Comparison of ENCODE assay signal across 1 fruit fly cellular context in genomic region chr3R:23723381-23724034, dm6.
TF ChIP-seq lines count a peak whose summit lies in the region.

No protein-coding gene starts in this region.

TF ChIP-seq in whole organism, embryonic, 481 proteins besides CTCF, POLR2A, EP300 and RAD21 (continued from another document):
- TF ChIP-seq kni (GFP tag; optimal IDR thresholded peaks at IDR 0.05; lab: Kevin White, UChicago) (peak; percentile 70), CG7372 (GFP tag; IDR thresholded peaks at IDR 0.05; lab: Robert Waterston, UW) (no peak), B-H2 (GFP tag; optimal IDR thresholded peaks at IDR 0.05; lab: Kevin White, UChicago) (no peak), PHDP (tag; optimal IDR thresholded peaks at IDR 0.05; lab: Kevin White, UChicago) (peak; percentile 19), CG15514 (GFP tag; optimal IDR thresholded peaks at IDR 0.05; lab: Kevin White, UChicago) (peak; percentile 11), CG11723 (GFP tag; optimal IDR thresholded peaks at IDR 0.05; lab: Kevin White, UChicago) (peak; percentile 51), ATbp (GFP tag; optimal IDR thresholded peaks at IDR 0.05; lab: Kevin White, UChicago) (peak; percentile 93), D (optimal IDR thresholded peaks at IDR 0.05; lab: Kevin White, UChicago) (no peak), D (GFP tag; optimal IDR thresholded peaks at IDR 0.05; lab: Kevin White, UChicago) (peak; percentile 31), CG13424 (tag; optimal IDR thresholded peaks at IDR 0.05; lab: Kevin White, UChicago) (peak; percentile 27), repo (GFP tag; optimal IDR thresholded peaks at IDR 0.05; lab: Kevin White, UChicago) (peak; percentile 85), CG2875 (GFP tag; optimal IDR thresholded peaks at IDR 0.05; lab: Kevin White, UChicago) (peak; percentile 68), HLHmδ (GFP tag; optimal IDR thresholded peaks at IDR 0.05; lab: Kevin White, UChicago) (peak; percentile 36), sens-2 (GFP tag; IDR thresholded peaks at IDR 0.05; lab: Robert Waterston, UW) (no peak), CG1647 (GFP tag; optimal IDR thresholded peaks at IDR 0.05; lab: Kevin White, UChicago) (no peak), CG32767 (GFP tag; IDR thresholded peaks at IDR 0.05; lab: Robert Waterston, UW) (peak; percentile 47), CG16815 (GFP tag; optimal IDR thresholded peaks at IDR 0.05; lab: Kevin White, UChicago) (no peak), CG1792 (GFP tag; optimal IDR thresholded peaks at IDR 0.05; lab: Kevin White, UChicago) (no peak), ac (GFP tag; optimal IDR thresholded peaks at IDR 0.05; lab: Kevin White, UChicago) (no peak), CG8944 (GFP tag; optimal IDR thresholded peaks at IDR 0.05; lab: Kevin White, UChicago) (no peak), CG3065 (GFP tag; optimal IDR thresholded peaks at IDR 0.05; lab: Kevin White, UChicago) (no peak), sug (tag; optimal IDR thresholded peaks at IDR 0.05; lab: Kevin White, UChicago) (peak; percentile 17), Tbp (GFP tag; optimal IDR thresholded peaks at IDR 0.05; lab: Kevin White, UChicago) (no peak), CG31365 (tag; optimal IDR thresholded peaks at IDR 0.05; lab: Kevin White, UChicago) (peak; percentile 82), CG12155 (GFP tag; optimal IDR thresholded peaks at IDR 0.05; lab: Kevin White, UChicago) (no peak), ash1 (GFP tag; optimal IDR thresholded peaks at IDR 0.05; lab: Kevin White, UChicago) (peak; percentile 4), pita (GFP tag; optimal IDR thresholded peaks at IDR 0.05; lab: Kevin White, UChicago) (no peak), Atf6 (GFP tag; IDR thresholded peaks at IDR 0.05; lab: Robert Waterston, UW) (peak; percentile 52; the same call in 1 of the 2 replicates), p53 (GFP tag; optimal IDR thresholded peaks at IDR 0.05; lab: Kevin White, UChicago) (peak; percentile 61), Vsx1 (GFP tag; optimal IDR thresholded peaks at IDR 0.05; lab: Kevin White, UChicago) (peak; percentile 52), fd96Cb (tag; optimal IDR thresholded peaks at IDR 0.05; lab: Kevin White, UChicago) (peak; percentile 3), Taf1 (GFP tag; IDR thresholded peaks at IDR 0.05; lab: Robert Waterston, UW) (peak; percentile 15; the same call in 1 of the 2 replicates), klu (GFP tag; IDR thresholded peaks at IDR 0.05; lab: Robert Waterston, UW) (no peak), CG12071 (GFP tag; optimal IDR thresholded peaks at IDR 0.05; lab: Kevin White, UChicago) (peak; percentile 94), CG10654 (GFP tag; optimal IDR thresholded peaks at IDR 0.05; lab: Kevin White, UChicago) (no peak), CG1832 (GFP tag; optimal IDR thresholded peaks at IDR 0.05; lab: Kevin White, UChicago) (no peak), disco-r (GFP tag; optimal IDR thresholded peaks at IDR 0.05; lab: Kevin White, UChicago) (no peak), CG4328 (GFP tag; optimal IDR thresholded peaks at IDR 0.05; lab: Kevin White, UChicago) (peak; percentile 83), CG2199 (GFP tag; IDR thresholded peaks at IDR 0.05; lab: Robert Waterston, UW) (0 out of 3 replicates have a peak, but pooled peaks have one; percentile 42), Kr (GFP tag; optimal IDR thresholded peaks at IDR 0.05; lab: Kevin White, UChicago) (no peak), sqz (GFP tag; optimal IDR thresholded peaks at IDR 0.05; lab: Kevin White, UChicago) (peak; percentile 49), wdn (GFP tag; IDR thresholded peaks at IDR 0.05; lab: Robert Waterston, UW) (no peak), lab (GFP tag; optimal IDR thresholded peaks at IDR 0.05; lab: Kevin White, UChicago) (peak; percentile 56), MESR4 (GFP tag; optimal IDR thresholded peaks at IDR 0.05; lab: Kevin White, UChicago) (no peak), CG4707 (GFP tag; optimal IDR thresholded peaks at IDR 0.05; lab: Kevin White, UChicago) (peak; percentile 59), GATAe (GFP tag; conservative IDR thresholded peaks at IDR 0.05; lab: Robert Waterston, UW) (no peak), zen2 (GFP tag; IDR thresholded peaks at IDR 0.05; lab: Robert Waterston, UW; ENCODE audit: partially characterized antibody) (no peak), CG9817 (tag; optimal IDR thresholded peaks at IDR 0.05; lab: Kevin White, UChicago) (peak; percentile 7), CG15073 (GFP tag; optimal IDR thresholded peaks at IDR 0.05; lab: Kevin White, UChicago) (no peak), CG2202 (tag; optimal IDR thresholded peaks at IDR 0.05; lab: Kevin White, UChicago) (peak; percentile 10), Bgb (GFP tag; IDR thresholded peaks at IDR 0.05; lab: Robert Waterston, UW; ENCODE audit: partially characterized antibody) (peak; percentile 49; the same call in 1 of the 2 replicates), z (GFP tag; IDR thresholded peaks at IDR 0.05; lab: Robert Waterston, UW) (peak; percentile 56; the same call in 1 of the 3 replicates), Mrtf (GFP tag; IDR thresholded peaks at IDR 0.05; lab: Robert Waterston, UW) (no peak), CG4360 (GFP tag; IDR thresholded peaks at IDR 0.05; lab: Robert Waterston, UW) (peak; percentile 69), CG4820 (GFP tag; optimal IDR thresholded peaks at IDR 0.05; lab: Kevin White, UChicago) (no peak), CG3726 (GFP tag; IDR thresholded peaks at IDR 0.05; lab: Robert Waterston, UW) (peak; percentile 79; the same call in 2 of the 3 replicates), Nf-YA (GFP tag; IDR thresholded peaks at IDR 0.05; lab: Robert Waterston, UW) (peak; percentile 86), CG10209 (GFP tag; optimal IDR thresholded peaks at IDR 0.05; lab: Kevin White, UChicago) (peak; percentile 31), Blimp-1 (GFP tag; optimal IDR thresholded peaks at IDR 0.05; lab: Kevin White, UChicago) (peak; percentile 75), CG9797 (GFP tag; optimal IDR thresholded peaks at IDR 0.05; lab: Kevin White, UChicago) (peak; percentile 23), CG12219 (GFP tag; optimal IDR thresholded peaks at IDR 0.05; lab: Kevin White, UChicago) (peak; percentile 14), CG10274 (GFP tag; optimal IDR thresholded peaks at IDR 0.05; lab: Kevin White, UChicago) (no peak), Sox102F (GFP tag; optimal IDR thresholded peaks at IDR 0.05; lab: Kevin White, UChicago) (peak; percentile 24), prd (optimal IDR thresholded peaks at IDR 0.05; lab: Kevin White, UChicago) (no peak), prd (GFP tag; IDR thresholded peaks at IDR 0.05; lab: Robert Waterston, UW) (peak; percentile 41; the same call in 1 of the 3 replicates), zfh2 (GFP tag; optimal IDR thresholded peaks at IDR 0.05; lab: Kevin White, UChicago) (no peak), Trl (optimal IDR thresholded peaks at IDR 0.05; lab: Kevin White, UChicago) (peak; percentile 68 to 89), Trl (GFP tag; optimal IDR thresholded peaks at IDR 0.05; lab: Kevin White, UChicago) (peak; percentile 83), btn (GFP tag; optimal IDR thresholded peaks at IDR 0.05; lab: Kevin White, UChicago) (no peak), CG8281 (tag; optimal IDR thresholded peaks at IDR 0.05; lab: Kevin White, UChicago) (peak; percentile 52), CG13296 (GFP tag; optimal IDR thresholded peaks at IDR 0.05; lab: Kevin White, UChicago) (peak; percentile 71), onecut (GFP tag; IDR thresholded peaks at IDR 0.05; lab: Robert Waterston, UW) (peak; percentile 75), CG1024 (GFP tag; IDR thresholded peaks at IDR 0.05; lab: Robert Waterston, UW) (peak; percentile 77), HLH4C (GFP tag; IDR thresholded peaks at IDR 0.05; lab: Robert Waterston, UW; ENCODE audit: partially characterized antibody) (no peak), ase (GFP tag; IDR thresholded peaks at IDR 0.05; lab: Robert Waterston, UW) (peak; percentile 50; the same call in 1 of the 3 replicates), ranshi (GFP tag; IDR thresholded peaks at IDR 0.05; lab: Robert Waterston, UW) (peak; percentile 61; the same call in 1 of the 2 replicates), CG8290 (GFP tag; optimal IDR thresholded peaks at IDR 0.05; lab: Kevin White, UChicago) (peak; percentile 37), CG8290 (tag; optimal IDR thresholded peaks at IDR 0.05; lab: Kevin White, UChicago) (peak in 1 of 2 experiments; percentile 51), ab (GFP tag; optimal IDR thresholded peaks at IDR 0.05; lab: Kevin White, UChicago) (no peak), knrl (GFP tag; IDR thresholded peaks at IDR 0.05; lab: Robert Waterston, UW; ENCODE audit: partially characterized antibody) (no peak), CG2120 (GFP tag; optimal IDR thresholded peaks at IDR 0.05; lab: Kevin White, UChicago) (no peak), CG3838 (GFP tag; optimal IDR thresholded peaks at IDR 0.05; lab: Kevin White, UChicago) (no peak), kay (GFP tag; optimal IDR thresholded peaks at IDR 0.05; lab: Kevin White, UChicago) (peak; percentile 41), CG17612 (GFP tag; IDR thresholded peaks at IDR 0.05; lab: Robert Waterston, UW) (no peak), CG3281 (GFP tag; optimal IDR thresholded peaks at IDR 0.05; lab: Kevin White, UChicago) (no peak), CG14014 (GFP tag; IDR thresholded peaks at IDR 0.05; lab: Robert Waterston, UW) (peak; percentile 40; the same call in 1 of the 2 replicates), Med (GFP tag; lab: Kevin White, UChicago) (peak; percentile 97), cg (GFP tag; optimal IDR thresholded peaks at IDR 0.05; lab: Kevin White, UChicago) (peak; percentile 63), CG11696 (GFP tag; IDR thresholded peaks at IDR 0.05; lab: Robert Waterston, UW) (peak; percentile 56), CG34376 (GFP tag; optimal IDR thresholded peaks at IDR 0.05; lab: Kevin White, UChicago) (peak; percentile 88), CG2889 (GFP tag; IDR thresholded peaks at IDR 0.05; lab: Robert Waterston, UW) (no peak), CG34422 (GFP tag; IDR thresholded peaks at IDR 0.05; lab: Robert Waterston, UW) (0 out of 3 replicates have a peak, but pooled peaks have one; percentile 49), bigmax (GFP tag; optimal IDR thresholded peaks at IDR 0.05; lab: Kevin White, UChicago) (peak; percentile 26), Hmx (GFP tag; optimal IDR thresholded peaks at IDR 0.05; lab: Kevin White, UChicago) (no peak), CG15479 (GFP tag; optimal IDR thresholded peaks at IDR 0.05; lab: Kevin White, UChicago) (peak; percentile 22), eve (GFP tag; optimal IDR thresholded peaks at IDR 0.05; lab: Kevin White, UChicago) (peak in 1 of 2 experiments; percentile 85), ttk (GFP tag; IDR thresholded peaks at IDR 0.05; lab: Robert Waterston, UW) (peak; percentile 36; the same call in 1 of the 2 replicates), CG15696 (tag; optimal IDR thresholded peaks at IDR 0.05; lab: Kevin White, UChicago) (no peak), CG9932 (GFP tag; IDR thresholded peaks at IDR 0.05; lab: Robert Waterston, UW) (0 out of 2 replicates have a peak, but pooled peaks have one; percentile 5), ftz-f1 (GFP tag; optimal IDR thresholded peaks at IDR 0.05; lab: Kevin White, UChicago) (no peak)
